Fruit fly (Drosophila melanogaster) S2 (cell line): ENCODE measurements around the gene CG32365.

Source experiments
- CG8478 ChIP-seq: fragments of >200 bp; optimal IDR thresholded peaks from 2 replicates; lab custom pipeline; 2018
- CTCF ChIP-seq, 2 experiments: fragments of >200 bp; optimal IDR thresholded peaks; 2 replicates each; lab custom pipeline; 2018

dm6 chr3L:7903489-7904150 lies 34.8 kb downstream of the CG32365 start:
- TF ChIP-seq CG8478 (lab: Kevin White, UChicago) = no peak
- no peak for TF ChIP-seq CTCF (optimal IDR thresholded peaks at IDR 0.05; lab: Kevin White, UChicago)
